Worm (Caenorhabditis elegans) whole organism, young adult: ENCODE data around the gene let-767.

Experiments
- Y79H2A.3 ChIP-seq: fragments of 200-800 bp; sonication (Bioruptor generic); conservative IDR thresholded peaks from 2 replicates; pipeline ENCODE4 v1.3.6; 2022; ENCODE audit warnings: missing genetic modification reagents, missing genetic modification characterization, missing compliant biosample characterization
- ceh-58 ChIP-seq: fragments of 200-800 bp; sonication (Bioruptor generic); IDR thresholded peaks from 2 replicates; pipeline ENCODE4 v1.3.6; 2022; ENCODE audit warnings: missing genetic modification characterization, missing compliant biosample characterization
- dpl-1 ChIP-seq: fragments of 150-350 bp; optimal IDR thresholded peaks from 2 replicates; lab custom pipeline; 2014; ENCODE audit warnings: missing biosample characterization, missing genetic modification reagents, missing genetic modification characterization
- hlh-26 ChIP-seq: fragments of 200-800 bp; sonication (Bioruptor generic); conservative IDR thresholded peaks from 2 replicates; pipeline ENCODE4 v1.3.6; 2022; ENCODE audit warnings: missing genetic modification reagents, missing genetic modification characterization, missing compliant biosample characterization
- nhr-120 ChIP-seq: fragments of 200-800 bp; sonication (Bioruptor generic); IDR thresholded peaks from 2 replicates; pipeline ENCODE4 v1.3.6; 2022; ENCODE audit warnings: missing genetic modification characterization, missing compliant biosample characterization
- tbp1 ChIP-seq: fragments of 200-800 bp; sonication (Bioruptor generic); optimal IDR thresholded peaks from 2 replicates; lab custom pipeline; 2018; ENCODE audit warnings: mild to moderate bottlenecking, missing genetic modification characterization, missing compliant biosample characterization
- unc-130 ChIP-seq: sonication (generic microtip); optimal IDR thresholded peaks from 2 replicates; lab custom pipeline; 2016; ENCODE audit warnings: missing genetic modification reagents, missing genetic modification characterization, missing compliant biosample characterization
- xnd-1 ChIP-seq: sonication (generic microtip); optimal IDR thresholded peaks from 2 replicates; lab custom pipeline; 2016; ENCODE audit warnings: missing genotype, missing genetic modification reagents, missing genetic modification characterization, missing compliant biosample characterization
- ztf-6 ChIP-seq: fragments of 200-800 bp; sonication (Bioruptor generic); IDR thresholded peaks from 2 replicates; pipeline ENCODE4 v1.3.6; 2022; ENCODE audit warnings: missing genetic modification reagents, missing genetic modification characterization, missing compliant biosample characterization

- TF ChIP-seq ztf-6 (GFP tag; lab: Robert Waterston, UW) (no peak), Y79H2A.3 (GFP tag; lab: Robert Waterston, UW) (no peak), dpl-1 (GFP tag; lab: Kevin White, UChicago) (no peak), nhr-120 (no peak), hlh-26 (GFP tag; lab: Robert Waterston, UW) (no peak), ceh-58 (GFP tag; lab: Robert Waterston, UW) (no peak), xnd-1 (no peak), tbp1 (GFP tag; lab: Kevin White, UChicago) (no peak), unc-130 (no peak)
Measured at ce11 chrIII:6297599-6297998, 42.2 kb downstream of the let-767 start.
